Fruit fly (Drosophila melanogaster): ENCODE data around the gene CG12716.

The CG12716 gene

dm6 chrX:13021898-13022297, 45.9 kb upstream of the CG12716 start, which contains the start of gene CG2209:
Gene CG2209 (plus strand): TSS chrX:13022198.
- TF ChIP-seq chinmo (GFP tag; IDR thresholded peaks at IDR 0.05; ENCODE audit: partially characterized antibody) = no peak
- no peak for TF ChIP-seq run (tag; optimal IDR thresholded peaks at IDR 0.05)
- no peak for TF ChIP-seq en (GFP tag; optimal IDR thresholded peaks at IDR 0.05)
- no peak for TF ChIP-seq Rfx (GFP tag; IDR thresholded peaks at IDR 0.05)
- no peak for TF ChIP-seq CG10147 (GFP tag; optimal IDR thresholded peaks at IDR 0.05)

- TF ChIP-seq CG17385 (GFP tag; optimal IDR thresholded peaks at IDR 0.05) = no peak
- peak; percentile 54; the same call in 1 of the 2 replicates for TF ChIP-seq crol (GFP tag; IDR thresholded peaks at IDR 0.05)
- peak; percentile 92 for TF ChIP-seq abd-A (tag; optimal IDR thresholded peaks at IDR 0.05)
- no peak for TF ChIP-seq CG2129 (GFP tag; IDR thresholded peaks at IDR 0.05; ENCODE audit: partially characterized antibody)
- no peak for TF ChIP-seq CG33213 (GFP tag; optimal IDR thresholded peaks at IDR 0.05)
- TF ChIP-seq wdn (GFP tag; IDR thresholded peaks at IDR 0.05) = no peak
- peak; percentile 6 for TF ChIP-seq mirr (GFP tag; optimal IDR thresholded peaks at IDR 0.05)
- TF ChIP-seq scrt (GFP tag; optimal IDR thresholded peaks at IDR 0.05) = peak; percentile 97
- no peak for TF ChIP-seq HmgD (GFP tag; optimal IDR thresholded peaks at IDR 0.05)
- no peak for TF ChIP-seq CG34376 (GFP tag; optimal IDR thresholded peaks at IDR 0.05)
- TF ChIP-seq sqz (GFP tag; optimal IDR thresholded peaks at IDR 0.05) = peak; percentile 34
Observed at dm6 chrX:13012289-13012688, 36.3 kb upstream of the CG12716 start.

- no peak for TF ChIP-seq tup (GFP tag; optimal IDR thresholded peaks at IDR 0.05)
- TF ChIP-seq Nf-YB (GFP tag; optimal IDR thresholded peaks at IDR 0.05) = no peak
- no peak for TF ChIP-seq CG18764 (GFP tag; optimal IDR thresholded peaks at IDR 0.05)
- TF ChIP-seq grn (GFP tag; optimal IDR thresholded peaks at IDR 0.05) = no peak
Observed at dm6 chrX:13004779-13005178, 28.7 kb upstream of the CG12716 start, which contains the start of gene CG15719. Gene CG15719 (minus strand): TSS chrX:13004879.

dm6 chrX:12988025-12988801, 12.2 kb upstream of the CG12716 start, which contains the start of gene rsh:
Gene rsh (plus strand): TSS chrX:12988615.
- no peak for TF ChIP-seq Taf1 (GFP tag; IDR thresholded peaks at IDR 0.05)
- TF ChIP-seq phol (tag; optimal IDR thresholded peaks at IDR 0.05) = no peak
- no peak for TF ChIP-seq vfl (GFP tag; optimal IDR thresholded peaks at IDR 0.05)
- TF ChIP-seq Adf1 (GFP tag; IDR thresholded peaks at IDR 0.05) = peak; percentile 84
- TF ChIP-seq Dad (GFP tag; optimal IDR thresholded peaks at IDR 0.05) = no peak
- TF ChIP-seq amos (GFP tag; IDR thresholded peaks at IDR 0.05; ENCODE audit: partially characterized antibody) = no peak
- peak; percentile 30 for TF ChIP-seq CG11504 (tag; optimal IDR thresholded peaks at IDR 0.05)
- no peak for TF ChIP-seq repo (GFP tag; optimal IDR thresholded peaks at IDR 0.05)
- no peak for TF ChIP-seq p53 (GFP tag; optimal IDR thresholded peaks at IDR 0.05)
- no peak for TF ChIP-seq CG14667 (GFP tag; IDR thresholded peaks at IDR 0.05)
- peak; percentile 58 for TF ChIP-seq Nf-YC (tag; optimal IDR thresholded peaks at IDR 0.05)
- no peak for TF ChIP-seq Ets97D (GFP tag; optimal IDR thresholded peaks at IDR 0.05)
- no peak for TF ChIP-seq CG30403 (GFP tag; optimal IDR thresholded peaks at IDR 0.05)
- peak; percentile 91 for TF ChIP-seq Deaf1 (tag; optimal IDR thresholded peaks at IDR 0.05)
- peak; percentile 16 for TF ChIP-seq Ets65A (GFP tag)
- TF ChIP-seq CG18599 (GFP tag; optimal IDR thresholded peaks at IDR 0.05) = peak; percentile 9
- no peak for TF ChIP-seq CG10274 (GFP tag; optimal IDR thresholded peaks at IDR 0.05)
- TF ChIP-seq scrt (GFP tag; optimal IDR thresholded peaks at IDR 0.05) = peak; percentile 98
- TF ChIP-seq CG7987 (GFP tag; optimal IDR thresholded peaks at IDR 0.05) = no peak
- peak; percentile 59 for TF ChIP-seq abd-A (tag; optimal IDR thresholded peaks at IDR 0.05)
